Fruit fly (Drosophila melanogaster) whole organism, embryonic: ENCODE results near the gene CG31627.
A peak's percentile ranks its signal among the peaks of the same experiment; 100 is the strongest.

Source experiments
- Blimp-1 ChIP-seq: fragments of 200-800 bp; sonication (Bioruptor generic); optimal IDR thresholded peaks from 3 replicates; lab custom pipeline; 2018; ENCODE audit warnings: missing biosample characterization, missing genetic modification characterization, mild to moderate bottlenecking, moderate library complexity, missing genetic modification reagents
- CG10209 ChIP-seq: fragments of 200-800 bp; sonication (Bioruptor generic); optimal IDR thresholded peaks from 3 replicates; lab custom pipeline; 2017; ENCODE audit warnings: missing biosample characterization, mild to moderate bottlenecking, missing genetic modification characterization, missing genetic modification reagents
- CG10565 ChIP-seq: fragments of 200-800 bp; sonication (Bioruptor generic); optimal IDR thresholded peaks from 3 replicates; lab custom pipeline; 2016; ENCODE audit warnings: missing biosample characterization, mild to moderate bottlenecking, missing genetic modification characterization
- CG10959 ChIP-seq: fragments of 200-800 bp; sonication (Bioruptor generic); IDR thresholded peaks from 2 replicates; pipeline ENCODE4 v1.3.6; 2022; ENCODE audit warnings: missing biosample characterization, missing genetic modification characterization
- CG11247 ChIP-seq: fragments of 200-800 bp; sonication (Bioruptor generic); IDR thresholded peaks from 2 replicates; pipeline ENCODE4 v1.3.6; 2022; ENCODE audit warnings: missing biosample characterization, missing genetic modification characterization
- CG11504 ChIP-seq: fragments of 200-800 bp; sonication (Bioruptor generic); optimal IDR thresholded peaks from 3 replicates; lab custom pipeline; 2019; ENCODE audit warnings: missing biosample characterization, mild to moderate bottlenecking, missing genetic modification characterization, moderate library complexity
- CG13296 ChIP-seq: fragments of 200-800 bp; sonication (Bioruptor generic); optimal IDR thresholded peaks from 3 replicates; lab custom pipeline; 2018; ENCODE audit warnings: missing biosample characterization, mild to moderate bottlenecking, missing genetic modification characterization
- CG13894 ChIP-seq: fragments of 200-800 bp; sonication (Bioruptor generic); optimal IDR thresholded peaks from 3 replicates; lab custom pipeline; 2018; ENCODE audit warnings: missing biosample characterization, mild to moderate bottlenecking, missing genetic modification characterization, moderate library complexity
- CG15011 ChIP-seq: fragments of 200-800 bp; sonication (Bioruptor generic); optimal IDR thresholded peaks from 3 replicates; lab custom pipeline; 2018; ENCODE audit warnings: missing biosample characterization, mild to moderate bottlenecking, missing genetic modification characterization
- CG15514 ChIP-seq: fragments of 200-800 bp; sonication (Bioruptor generic); optimal IDR thresholded peaks from 3 replicates; lab custom pipeline; 2017; ENCODE audit warnings: missing biosample characterization, missing genetic modification characterization, mild to moderate bottlenecking, moderate library complexity, missing genetic modification reagents
- CG1602 ChIP-seq: fragments of 200-800 bp; sonication (Bioruptor generic); optimal IDR thresholded peaks from 3 replicates; lab custom pipeline; 2016; ENCODE audit warnings: missing biosample characterization, missing genetic modification characterization
- CG1647 ChIP-seq: fragments of 200-800 bp; sonication (Bioruptor generic); optimal IDR thresholded peaks from 3 replicates; lab custom pipeline; 2016; ENCODE audit warnings: missing biosample characterization, missing genetic modification characterization
- CG16813 ChIP-seq: fragments of 200-800 bp; sonication (Bioruptor generic); IDR thresholded peaks from 3 replicates; pipeline ENCODE4 v1.3.6; 2022; ENCODE audit warnings: missing biosample characterization, missing genetic modification characterization; ENCODE audit not compliant: partially characterized antibody
- CG2116 ChIP-seq: fragments of 200-800 bp; sonication (Bioruptor generic); optimal IDR thresholded peaks from 3 replicates; lab custom pipeline; 2018; ENCODE audit warnings: missing biosample characterization, mild to moderate bottlenecking, missing genetic modification characterization
- CG30403 ChIP-seq: fragments of 200-800 bp; sonication (Bioruptor generic); optimal IDR thresholded peaks from 3 replicates; lab custom pipeline; 2016; ENCODE audit warnings: missing biosample characterization, missing genetic modification characterization
- CG31365 ChIP-seq: fragments of 200-800 bp; sonication (Bioruptor generic); optimal IDR thresholded peaks from 2 replicates; lab custom pipeline; 2018; ENCODE audit warnings: missing biosample characterization, mild to moderate bottlenecking, missing genetic modification characterization
- CG34224 ChIP-seq: fragments of 200-800 bp; sonication (Bioruptor generic); IDR thresholded peaks from 3 replicates; pipeline ENCODE4 v1.3.6; 2022; ENCODE audit warnings: missing biosample characterization, missing genetic modification characterization; ENCODE audit not compliant: partially characterized antibody
- CG3995 ChIP-seq: fragments of 200-800 bp; sonication (Bioruptor generic); optimal IDR thresholded peaks from 3 replicates; lab custom pipeline; 2016; ENCODE audit warnings: missing biosample characterization, missing genetic modification characterization
- CG7357 ChIP-seq: fragments of 200-800 bp; sonication (Bioruptor generic); IDR thresholded peaks from 3 replicates; pipeline ENCODE4 v1.3.6; 2022; ENCODE audit warnings: missing biosample characterization, missing genetic modification characterization
- HLH54F ChIP-seq: fragments of 200-800 bp; sonication (Bioruptor generic); optimal IDR thresholded peaks from 3 replicates; lab custom pipeline; 2016; ENCODE audit warnings: missing biosample characterization, missing genetic modification characterization
- HmgD ChIP-seq: fragments of 200-800 bp; sonication (Bioruptor generic); optimal IDR thresholded peaks from 3 replicates; lab custom pipeline; 2016; ENCODE audit warnings: missing biosample characterization, missing genetic modification characterization
- Hmr ChIP-seq: fragments of 200-800 bp; sonication (Bioruptor generic); optimal IDR thresholded peaks from 3 replicates; lab custom pipeline; 2017; ENCODE audit warnings: mild to moderate bottlenecking, missing biosample characterization, missing genetic modification reagents, missing genetic modification characterization
- MTF-1 ChIP-seq: fragments of 200-800 bp; sonication (Bioruptor generic); optimal IDR thresholded peaks from 2 replicates; lab custom pipeline; 2018; ENCODE audit warnings: missing biosample characterization, mild to moderate bottlenecking, missing genetic modification characterization, borderline replicate concordance
- Opbp ChIP-seq: fragments of 200-800 bp; sonication (Bioruptor generic); IDR thresholded peaks from 3 replicates; pipeline ENCODE4 v1.3.6; 2022; ENCODE audit warnings: missing biosample characterization, missing genetic modification characterization; ENCODE audit not compliant: partially characterized antibody
- al ChIP-seq: fragments of 200-800 bp; sonication (Bioruptor generic); IDR thresholded peaks from 2 replicates; pipeline ENCODE4 v1.3.6; 2022; ENCODE audit warnings: missing biosample characterization, missing genetic modification characterization
- az2 ChIP-seq: fragments of 200-800 bp; sonication (Bioruptor generic); optimal IDR thresholded peaks from 3 replicates; lab custom pipeline; 2016; ENCODE audit warnings: missing biosample characterization, missing genetic modification characterization
- bcd ChIP-seq: fragments of 200-800 bp; sonication (Bioruptor generic); optimal IDR thresholded peaks from 2 replicates; lab custom pipeline; 2017; ENCODE audit warnings: missing biosample characterization, mild to moderate bottlenecking, missing genetic modification characterization
- cato ChIP-seq: fragments of 200-800 bp; sonication (Bioruptor generic); optimal IDR thresholded peaks from 2 replicates; lab custom pipeline; 2016; ENCODE audit warnings: missing biosample characterization, missing genetic modification characterization, borderline replicate concordance
- chinmo ChIP-seq: fragments of 200-800 bp; sonication (Bioruptor generic); IDR thresholded peaks from 4 replicates; pipeline ENCODE4 v1.3.6; 2022; ENCODE audit warnings: missing biosample characterization, missing genetic modification characterization; ENCODE audit not compliant: partially characterized antibody
- da ChIP-seq: fragments of 200-800 bp; sonication (Bioruptor generic); optimal IDR thresholded peaks from 2 replicates; lab custom pipeline; 2016; ENCODE audit warnings: missing biosample characterization, missing genetic modification characterization
- dati ChIP-seq: fragments of 200-800 bp; sonication (Bioruptor generic); IDR thresholded peaks from 2 replicates; pipeline ENCODE4 v1.3.6; 2022; ENCODE audit warnings: missing biosample characterization, missing genetic modification characterization
- gcm ChIP-seq: fragments of 200-800 bp; sonication (Bioruptor generic); optimal IDR thresholded peaks from 2 replicates; lab custom pipeline; 2019; ENCODE audit warnings: missing biosample characterization, mild to moderate bottlenecking, missing genetic modification characterization, moderate library complexity
- grau ChIP-seq: fragments of 200-800 bp; optimal IDR thresholded peaks from 3 replicates; lab custom pipeline; 2019; ENCODE audit warnings: missing biosample characterization, mild to moderate bottlenecking, missing genetic modification characterization, moderate library complexity
- gsb-n ChIP-seq: fragments of 200-800 bp; sonication (Bioruptor generic); optimal IDR thresholded peaks from 3 replicates; lab custom pipeline; 2018; ENCODE audit warnings: missing biosample characterization, mild to moderate bottlenecking, missing genetic modification characterization
- hb ChIP-seq: fragments of 200-800 bp; sonication (Bioruptor generic); IDR thresholded peaks from 3 replicates; pipeline ENCODE4 v1.3.6; 2022; ENCODE audit warnings: missing biosample characterization, missing genetic modification characterization; ENCODE audit not compliant: partially characterized antibody
- hth ChIP-seq: fragments of >200 bp; optimal IDR thresholded peaks from 2 replicates; lab custom pipeline; 2017; ENCODE audit warnings: inconsistent platforms
- lola ChIP-seq, 3 experiments: fragments of >200 bp in 2 of 3; fragments of 200-800 bp in 1 of 3; sonication (Bioruptor generic) in 1 of 3; optimal IDR thresholded peaks; 2 replicates each; lab custom pipeline; 2017 to 2019; ENCODE audit warnings: missing biosample characterization in 3 of 3, missing genetic modification characterization in 3 of 3, mild to moderate bottlenecking in 1 of 3, moderate library complexity in 1 of 3
- nom ChIP-seq: fragments of 200-800 bp; sonication (Bioruptor generic); optimal IDR thresholded peaks from 2 replicates; lab custom pipeline; 2017; ENCODE audit warnings: missing biosample characterization, missing genetic modification characterization, mild to moderate bottlenecking, moderate library complexity, missing genetic modification reagents
- org-1 ChIP-seq: fragments of 200-800 bp; sonication (Bioruptor generic); optimal IDR thresholded peaks from 2 replicates; lab custom pipeline; 2017; ENCODE audit warnings: missing biosample characterization, missing genetic modification characterization
- psq ChIP-seq: fragments of 200-800 bp; sonication (Bioruptor generic); optimal IDR thresholded peaks from 2 replicates; lab custom pipeline; 2017; ENCODE audit warnings: missing biosample characterization, missing genetic modification characterization
- ro ChIP-seq: fragments of 200-800 bp; sonication (Bioruptor generic); IDR thresholded peaks from 2 replicates; pipeline ENCODE4 v1.3.6; 2022; ENCODE audit warnings: missing biosample characterization, missing genetic modification characterization
- sima ChIP-seq: fragments of 200-800 bp; sonication (Bioruptor generic); optimal IDR thresholded peaks from 2 replicates; lab custom pipeline; 2016; ENCODE audit warnings: missing biosample characterization, missing genetic modification characterization
- slbo ChIP-seq: fragments of 200-800 bp; sonication (Bioruptor generic); IDR thresholded peaks from 2 replicates; pipeline ENCODE4 v1.3.6; 2022; ENCODE audit warnings: missing biosample characterization, missing genetic modification characterization
- slp2 ChIP-seq: fragments of 200-800 bp; sonication (Bioruptor generic); optimal IDR thresholded peaks from 2 replicates; lab custom pipeline; 2016; ENCODE audit warnings: missing biosample characterization, missing genetic modification characterization
- usp ChIP-seq: fragments of >200 bp; optimal IDR thresholded peaks from 2 replicates; lab custom pipeline; 2017; ENCODE audit warnings: missing biosample characterization, missing genetic modification characterization
- vnd ChIP-seq: fragments of 200-800 bp; sonication (Bioruptor generic); IDR thresholded peaks from 3 replicates; pipeline ENCODE4 v1.3.6; 2022; ENCODE audit warnings: missing biosample characterization, missing genetic modification characterization; ENCODE audit not compliant: partially characterized antibody
- wdn ChIP-seq: fragments of 200-800 bp; sonication (Bioruptor generic); IDR thresholded peaks from 2 replicates; pipeline ENCODE4 v1.3.6; 2022; ENCODE audit warnings: missing biosample characterization, missing genetic modification characterization
- zf30C ChIP-seq: fragments of 200-800 bp; sonication (Bioruptor generic); optimal IDR thresholded peaks from 3 replicates; lab custom pipeline; 2018; ENCODE audit warnings: missing biosample characterization, mild to moderate bottlenecking, missing genetic modification characterization

The CG31627 gene

DNA sequence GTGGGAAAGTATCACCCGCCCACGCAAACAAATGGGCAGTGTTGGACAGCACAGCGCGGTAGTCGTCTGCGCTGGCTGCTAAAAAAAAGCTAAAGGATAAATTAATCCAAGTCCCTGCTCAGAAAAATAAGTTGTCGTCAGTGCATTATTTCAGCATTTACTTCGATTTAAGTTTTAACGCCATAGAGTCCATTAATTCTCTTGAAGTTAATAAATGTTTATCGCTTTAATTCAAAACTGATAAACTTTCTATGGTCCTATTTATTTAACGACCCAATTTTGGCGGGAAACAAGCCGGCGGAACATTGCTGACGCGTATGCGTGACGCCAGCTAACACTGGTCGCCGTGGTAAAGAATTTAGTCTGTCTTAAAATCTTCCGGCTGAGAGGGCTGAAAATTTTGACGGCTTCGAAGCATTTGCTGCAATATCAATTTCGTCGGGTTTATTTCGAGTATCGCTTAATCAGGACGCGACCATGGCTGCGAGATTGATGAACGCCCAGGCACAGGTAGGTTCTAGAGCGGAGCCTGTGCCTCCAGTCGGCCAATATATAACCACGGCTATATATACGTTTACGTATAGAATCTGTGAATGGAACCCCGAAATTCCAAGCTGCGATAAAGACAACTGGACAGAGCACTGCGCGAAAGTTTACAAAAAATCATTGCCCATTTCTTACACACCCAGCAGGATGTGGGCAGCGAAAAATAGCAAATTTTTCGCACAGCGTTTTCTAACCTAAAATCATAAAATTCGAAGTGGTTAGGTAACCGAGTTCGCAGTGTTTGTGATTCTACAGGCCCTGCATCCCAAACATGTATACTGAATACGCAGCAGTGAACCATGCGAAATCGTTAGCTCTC lies 4.5 kb upstream of the CG31627 start, which contains the start of the genes mAcon1, CG43345 and CG43346 (continued):
- TF ChIP-seq lola (GFP tag; optimal IDR thresholded peaks at IDR 0.05; lab: Kevin White, UChicago), result peak in 1 of 3 experiments; percentile 76
- peak; percentile 6 for TF ChIP-seq psq (GFP tag; lab: Kevin White, UChicago)
- TF ChIP-seq dati, result no peak
- no peak for TF ChIP-seq Blimp-1 (GFP tag; lab: Kevin White, UChicago)
- TF ChIP-seq usp, result no peak
- no peak for TF ChIP-seq bcd (GFP tag; lab: Kevin White, UChicago)
- TF ChIP-seq cato, result peak; percentile 70
- TF ChIP-seq Hmr (GFP tag; lab: Kevin White, UChicago), result no peak
- TF ChIP-seq slbo (GFP tag; lab: Robert Waterston, UW), result peak; percentile 83
- no peak for TF ChIP-seq MTF-1 (GFP tag; lab: Kevin White, UChicago)
- TF ChIP-seq CG1602 (GFP tag; lab: Kevin White, UChicago), result peak; percentile 67
- TF ChIP-seq org-1 (GFP tag; lab: Kevin White, UChicago), result peak; percentile 62
- peak; percentile 16 for TF ChIP-seq CG10565 (GFP tag; lab: Kevin White, UChicago)
- peak; percentile 83 for TF ChIP-seq grau (tag; lab: Kevin White, UChicago)
- TF ChIP-seq CG15514, result peak; percentile 80
- no peak for TF ChIP-seq CG13894 (tag; lab: Kevin White, UChicago)
- peak; percentile 75 for TF ChIP-seq nom
- peak; percentile 60 for TF ChIP-seq CG2116 (GFP tag; lab: Kevin White, UChicago)
- TF ChIP-seq wdn (GFP tag; lab: Robert Waterston, UW), result peak; percentile 58; the same call in 1 of the 2 replicates
- TF ChIP-seq CG10959, result peak; percentile 53; the same call in 1 of the 2 replicates
- TF ChIP-seq Opbp (GFP tag; lab: Robert Waterston, UW), result no peak
- TF ChIP-seq da (GFP tag; lab: Kevin White, UChicago), result peak; percentile 37
- no peak for TF ChIP-seq gcm (GFP tag; lab: Kevin White, UChicago)
- no peak for TF ChIP-seq ro
- no peak for TF ChIP-seq hth (lab: Kevin White, UChicago)
- TF ChIP-seq CG7357 (GFP tag; lab: Robert Waterston, UW), result peak; percentile 59; the same call in 1 of the 3 replicates
- no peak for TF ChIP-seq CG31365 (tag; lab: Kevin White, UChicago)
- no peak; the same call in 2 of the 3 replicates for TF ChIP-seq CG16813 (GFP tag; lab: Robert Waterston, UW)
- TF ChIP-seq gsb-n (tag; lab: Kevin White, UChicago), result no peak
- TF ChIP-seq CG11247 (GFP tag; lab: Robert Waterston, UW), result peak; percentile 46; the same call in 1 of the 2 replicates
- TF ChIP-seq vnd (GFP tag; lab: Robert Waterston, UW), result no peak
- peak; percentile 82 for TF ChIP-seq CG13296 (GFP tag; lab: Kevin White, UChicago)
- peak; percentile 93 for TF ChIP-seq HLH54F (GFP tag; lab: Kevin White, UChicago)
- peak; percentile 80 for TF ChIP-seq CG10209 (GFP tag; lab: Kevin White, UChicago)
- TF ChIP-seq sima (GFP tag; lab: Kevin White, UChicago), result peak; percentile 72
- no peak for TF ChIP-seq CG34224
- no peak for TF ChIP-seq hb (GFP tag; lab: Robert Waterston, UW)
- peak; percentile 76 for TF ChIP-seq slp2
- TF ChIP-seq CG30403, result peak; percentile 87
- peak; percentile 70 for TF ChIP-seq CG1647
- peak; percentile 76 for TF ChIP-seq az2
- TF ChIP-seq zf30C (GFP tag; lab: Kevin White, UChicago), result no peak
- TF ChIP-seq CG11504 (tag; lab: Kevin White, UChicago), result no peak
- peak; percentile 88 for TF ChIP-seq HmgD (GFP tag; lab: Kevin White, UChicago)
- TF ChIP-seq al (GFP tag; lab: Robert Waterston, UW), result peak; percentile 73
- TF ChIP-seq CG3995 (GFP tag; lab: Kevin White, UChicago), result peak; percentile 46
- TF ChIP-seq chinmo (GFP tag; lab: Robert Waterston, UW), result no peak
- TF ChIP-seq CG15011 (GFP tag; lab: Kevin White, UChicago), result no peak
